Worm (Caenorhabditis elegans) whole organism, young adult: ENCODE results near the gene akap-1.

Source experiments
- C17E4.6 ChIP-seq: fragments of 200-800 bp; sonication (Bioruptor generic); IDR thresholded peaks from 2 replicates; pipeline ENCODE4 v1.3.6; 2022; ENCODE audit warnings: missing genetic modification reagents, missing genetic modification characterization, missing compliant biosample characterization
- F10E7.11 ChIP-seq: sonication (generic microtip); optimal IDR thresholded peaks from 2 replicates; lab custom pipeline; 2017; ENCODE audit warnings: mild to moderate bottlenecking, missing genetic modification characterization, moderate library complexity, missing compliant biosample characterization
- F23B12.7 ChIP-seq: sonication (generic microtip); optimal IDR thresholded peaks from 2 replicates; lab custom pipeline; 2017; ENCODE audit warnings: missing genetic modification characterization, mild to moderate bottlenecking, missing compliant biosample characterization, antibody characterized with exemption, moderate library complexity; ENCODE audit not compliant: insufficient read depth
- F52B5.7 ChIP-seq: sonication (generic microtip); optimal IDR thresholded peaks from 2 replicates; lab custom pipeline; 2016; ENCODE audit warnings: mild to moderate bottlenecking, missing genetic modification characterization, missing compliant biosample characterization
- K11D2.4 ChIP-seq: fragments of 200-800 bp; sonication (Bioruptor generic); IDR thresholded peaks from 2 replicates; pipeline ENCODE4 v1.3.6; 2022; ENCODE audit warnings: missing genetic modification reagents, missing genetic modification characterization, missing compliant biosample characterization
- Y56A3A.18 ChIP-seq: fragments of 200-800 bp; sonication (Bioruptor generic); IDR thresholded peaks from 2 replicates; pipeline ENCODE4 v1.3.6; 2022; ENCODE audit warnings: missing genetic modification reagents, missing genetic modification characterization, missing compliant biosample characterization
- Y67H2A.10 ChIP-seq: fragments of 200-800 bp; sonication (Bioruptor generic); conservative IDR thresholded peaks from 2 replicates; pipeline ENCODE4 v1.3.6; 2022; ENCODE audit warnings: missing genetic modification reagents, missing genetic modification characterization, missing compliant biosample characterization
- ZK185.1 ChIP-seq: sonication (generic microtip); optimal IDR thresholded peaks from 2 replicates; lab custom pipeline; 2016; ENCODE audit warnings: mild to moderate bottlenecking, missing genetic modification characterization, missing compliant biosample characterization; ENCODE audit not compliant: poor library complexity, severe bottlenecking
- ama-1 ChIP-seq, 3 experiments: fragments of 150-350 bp in 1 of 3; sonication (generic microtip) in 2 of 3; optimal IDR thresholded peaks; 2 replicates each; lab custom pipeline; 2014 to 2018; ENCODE audit warnings: missing biosample characterization in 2 of 3, missing genetic modification characterization in 2 of 3, missing genetic modification reagents in 2 of 3
- aptf-2 ChIP-seq: fragments of 200-800 bp; sonication (Bioruptor generic); conservative IDR thresholded peaks from 2 replicates; pipeline ENCODE4 v1.3.6; 2022; ENCODE audit warnings: missing genetic modification reagents, missing genetic modification characterization, missing compliant biosample characterization
- aptf-3 ChIP-seq: fragments of 200-800 bp; sonication (Bioruptor generic); IDR thresholded peaks from 2 replicates; pipeline ENCODE4 v1.3.6; 2022; ENCODE audit warnings: missing genetic modification characterization, missing compliant biosample characterization
- attf-3 ChIP-seq: fragments of 200-800 bp; sonication (Bioruptor generic); conservative IDR thresholded peaks from 2 replicates; pipeline ENCODE4 v1.3.6; 2022; ENCODE audit warnings: missing genetic modification reagents, missing genetic modification characterization, missing compliant biosample characterization
- ccch-3 ChIP-seq: fragments of 200-800 bp; sonication (Bioruptor generic); optimal IDR thresholded peaks from 2 replicates; lab custom pipeline; 2018; ENCODE audit warnings: mild to moderate bottlenecking, missing genetic modification characterization, missing compliant biosample characterization
- ceh-100 ChIP-seq: fragments of 200-800 bp; sonication (Bioruptor generic); IDR thresholded peaks from 2 replicates; pipeline ENCODE4 v1.3.6; 2022; ENCODE audit warnings: missing genetic modification reagents, missing genetic modification characterization, missing compliant biosample characterization
- ceh-27 ChIP-seq: fragments of 200-800 bp; sonication (Bioruptor generic); optimal IDR thresholded peaks from 2 replicates; lab custom pipeline; 2018; ENCODE audit warnings: mild to moderate bottlenecking, missing genetic modification characterization, moderate library complexity, missing compliant biosample characterization
- ceh-58 ChIP-seq: fragments of 200-800 bp; sonication (Bioruptor generic); IDR thresholded peaks from 2 replicates; pipeline ENCODE4 v1.3.6; 2022; ENCODE audit warnings: missing genetic modification characterization, missing compliant biosample characterization
- ceh-79 ChIP-seq: sonication (generic microtip); optimal IDR thresholded peaks from 2 replicates; lab custom pipeline; 2017; ENCODE audit warnings: mild to moderate bottlenecking, missing genetic modification characterization, missing compliant biosample characterization
- ceh-91 ChIP-seq: fragments of 200-800 bp; sonication (Bioruptor generic); IDR thresholded peaks from 2 replicates; pipeline ENCODE4 v1.3.6; 2022; ENCODE audit warnings: missing genetic modification reagents, missing genetic modification characterization, missing compliant biosample characterization
- chd-7 ChIP-seq: sonication (generic microtip); optimal IDR thresholded peaks from 2 replicates; lab custom pipeline; 2016; ENCODE audit warnings: mild to moderate bottlenecking, missing genetic modification characterization, moderate library complexity, missing compliant biosample characterization
- dox-1 ChIP-seq: fragments of 200-800 bp; sonication (Bioruptor generic); IDR thresholded peaks from 2 replicates; pipeline ENCODE4 v1.3.6; 2022; ENCODE audit warnings: missing genetic modification reagents, missing genetic modification characterization, missing compliant biosample characterization
- dpff-1 ChIP-seq: sonication (generic microtip); optimal IDR thresholded peaks from 2 replicates; lab custom pipeline; 2017; ENCODE audit warnings: mild to moderate bottlenecking, missing genetic modification characterization, missing compliant biosample characterization
- dpl-1 ChIP-seq: fragments of 150-350 bp; optimal IDR thresholded peaks from 2 replicates; lab custom pipeline; 2014; ENCODE audit warnings: missing biosample characterization, missing genetic modification reagents, missing genetic modification characterization
- ekl-4 ChIP-seq: fragments of 200-800 bp; sonication (Bioruptor generic); IDR thresholded peaks from 2 replicates; pipeline ENCODE4 v1.3.6; 2022; ENCODE audit warnings: missing genetic modification reagents, missing genetic modification characterization, missing compliant biosample characterization
- ets-4 ChIP-seq: fragments of 200-800 bp; sonication (Bioruptor generic); optimal IDR thresholded peaks from 2 replicates; lab custom pipeline; 2018; ENCODE audit warnings: mild to moderate bottlenecking, missing genetic modification characterization, missing compliant biosample characterization
- hlh-12 ChIP-seq: sonication (generic microtip); optimal IDR thresholded peaks from 2 replicates; lab custom pipeline; 2016; ENCODE audit warnings: missing genetic modification characterization, missing compliant biosample characterization
- let-526 ChIP-seq: fragments of 200-800 bp; sonication (Bioruptor generic); IDR thresholded peaks from 2 replicates; pipeline ENCODE4 v1.3.6; 2022; ENCODE audit warnings: missing genetic modification reagents, missing genetic modification characterization, missing compliant biosample characterization
- lir-1 ChIP-seq: fragments of 200-800 bp; sonication (Bioruptor generic); conservative IDR thresholded peaks from 2 replicates; pipeline ENCODE4 v1.3.6; 2022; ENCODE audit warnings: missing genetic modification reagents, missing genetic modification characterization, missing compliant biosample characterization
- madf-10 ChIP-seq: sonication (generic microtip); optimal IDR thresholded peaks from 2 replicates; lab custom pipeline; 2016; ENCODE audit warnings: mild to moderate bottlenecking, missing genetic modification characterization, missing compliant biosample characterization
- madf-3 ChIP-seq: fragments of 200-800 bp; sonication (Bioruptor generic); IDR thresholded peaks from 2 replicates; pipeline ENCODE4 v1.3.6; 2022; ENCODE audit warnings: missing genetic modification reagents, missing genetic modification characterization, missing compliant biosample characterization
- mcd-1 ChIP-seq: fragments of 200-800 bp; sonication (Bioruptor generic); IDR thresholded peaks from 2 replicates; pipeline ENCODE4 v1.3.6; 2022; ENCODE audit warnings: missing genetic modification reagents, missing genetic modification characterization, missing compliant biosample characterization
- nfyb-1 ChIP-seq: fragments of 200-800 bp; sonication (Bioruptor generic); IDR thresholded peaks from 2 replicates; pipeline ENCODE4 v1.3.6; 2022; ENCODE audit warnings: missing genetic modification reagents, missing genetic modification characterization, missing compliant biosample characterization
- nhr-90 ChIP-seq: sonication (generic microtip); optimal IDR thresholded peaks from 2 replicates; lab custom pipeline; 2016; ENCODE audit warnings: missing genotype, mild to moderate bottlenecking, missing genetic modification characterization, missing compliant biosample characterization
- pbrm-1 ChIP-seq: fragments of 200-800 bp; sonication (Bioruptor generic); IDR thresholded peaks from 2 replicates; pipeline ENCODE4 v1.3.6; 2022; ENCODE audit warnings: missing genetic modification reagents, missing genetic modification characterization, missing compliant biosample characterization
- pha-4 ChIP-seq: fragments of 150-350 bp; sonication (generic microtip); optimal IDR thresholded peaks from 2 replicates; lab custom pipeline; 2014; ENCODE audit warnings: missing biosample characterization, missing genetic modification reagents, missing genetic modification characterization
- rcor-1 ChIP-seq: fragments of 200-800 bp; sonication (Bioruptor generic); IDR thresholded peaks from 2 replicates; pipeline ENCODE4 v1.3.6; 2022; ENCODE audit warnings: missing genetic modification reagents, missing genetic modification characterization, missing compliant biosample characterization
- repo-1 ChIP-seq: sonication (generic microtip); optimal IDR thresholded peaks from 2 replicates; lab custom pipeline; 2017; ENCODE audit warnings: mild to moderate bottlenecking, missing genetic modification characterization, missing compliant biosample characterization
- sdz-38 ChIP-seq: sonication (generic microtip); optimal IDR thresholded peaks from 2 replicates; lab custom pipeline; 2016; ENCODE audit warnings: missing genotype, missing genetic modification characterization, missing compliant biosample characterization
- snpc-1.1 ChIP-seq: sonication (generic microtip); optimal IDR thresholded peaks from 2 replicates; lab custom pipeline; 2017; ENCODE audit warnings: missing genetic modification characterization, mild to moderate bottlenecking, missing compliant biosample characterization, antibody characterized with exemption, moderate library complexity, missing genotype, missing genetic modification reagents; ENCODE audit not compliant: insufficient read depth
- snpc-1.3 ChIP-seq: sonication (generic microtip); optimal IDR thresholded peaks from 2 replicates; lab custom pipeline; 2017; ENCODE audit warnings: missing genetic modification characterization, mild to moderate bottlenecking, missing compliant biosample characterization, antibody characterized with exemption, moderate library complexity, missing genotype, missing genetic modification reagents; ENCODE audit not compliant: insufficient read depth
- somi-1 ChIP-seq: fragments of 200-800 bp; sonication (Bioruptor generic); optimal IDR thresholded peaks from 2 replicates; lab custom pipeline; 2018; ENCODE audit warnings: mild to moderate bottlenecking, missing genetic modification characterization, missing compliant biosample characterization
- tlf-1 ChIP-seq: fragments of 200-800 bp; sonication (Bioruptor generic); optimal IDR thresholded peaks from 2 replicates; lab custom pipeline; 2018; ENCODE audit warnings: mild to moderate bottlenecking, missing genetic modification characterization, missing compliant biosample characterization
- unc-130 ChIP-seq: sonication (generic microtip); optimal IDR thresholded peaks from 2 replicates; lab custom pipeline; 2016; ENCODE audit warnings: missing genetic modification reagents, missing genetic modification characterization, missing compliant biosample characterization
- zfh-2 ChIP-seq: fragments of 200-800 bp; sonication (Bioruptor generic); conservative IDR thresholded peaks from 2 replicates; pipeline ENCODE4 v1.3.6; 2022; ENCODE audit warnings: missing genetic modification reagents, missing genetic modification characterization, missing compliant biosample characterization
- zim-3 ChIP-seq: sonication (generic microtip); optimal IDR thresholded peaks from 2 replicates; lab custom pipeline; 2017; ENCODE audit warnings: mild to moderate bottlenecking, missing genetic modification characterization, moderate library complexity, missing compliant biosample characterization
- ztf-22 ChIP-seq: fragments of 200-800 bp; sonication (Bioruptor generic); optimal IDR thresholded peaks from 2 replicates; lab custom pipeline; 2018; ENCODE audit warnings: mild to moderate bottlenecking, missing genetic modification characterization, moderate library complexity, missing compliant biosample characterization
- ztf-28 ChIP-seq: fragments of 200-800 bp; sonication (Bioruptor generic); IDR thresholded peaks from 2 replicates; pipeline ENCODE4 v1.3.6; 2022; ENCODE audit warnings: missing genetic modification reagents, missing genetic modification characterization, missing compliant biosample characterization
- ztf-3 ChIP-seq: fragments of 200-800 bp; sonication (Bioruptor generic); optimal IDR thresholded peaks from 2 replicates; lab custom pipeline; 2018; ENCODE audit warnings: mild to moderate bottlenecking, missing genetic modification characterization, missing compliant biosample characterization

Gene akap-1

DNA sequence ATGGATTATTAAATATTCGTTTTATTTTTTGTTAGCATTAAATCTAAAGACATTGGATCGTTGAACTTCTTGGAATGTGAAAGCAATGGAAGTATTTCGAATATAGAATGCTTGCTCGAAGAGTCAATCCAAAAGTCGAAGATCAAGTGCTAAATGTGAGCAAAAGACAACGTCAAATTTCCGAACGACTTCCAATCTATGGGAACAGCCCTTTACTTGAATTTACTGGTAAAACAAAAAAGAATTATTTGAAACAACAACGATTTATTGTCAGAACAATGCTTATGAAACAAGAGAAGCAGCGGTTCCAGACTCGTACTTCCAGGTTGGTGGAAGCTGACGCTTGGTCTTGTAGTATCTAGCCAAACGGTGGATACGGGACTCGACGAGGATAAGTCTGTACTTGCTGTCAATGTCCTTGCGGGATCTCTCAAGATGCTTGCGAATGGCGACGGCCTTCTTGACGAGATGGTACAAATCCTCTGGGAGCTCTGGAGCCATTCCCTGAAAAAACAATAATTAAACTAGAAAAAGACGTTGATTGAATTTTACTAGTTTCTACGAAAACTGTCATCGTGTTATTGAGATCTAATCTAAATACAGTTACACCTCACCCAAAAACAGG, 20.8 kb downstream of the akap-1 start:
- TF ChIP-seq F52B5.7 (peak; percentile 43), dpff-1 (tag; lab: Kevin White, UChicago) (no peak), Y56A3A.18 (peak; percentile 91), ztf-28 (GFP tag; lab: Robert Waterston, UW) (no peak; the same call in 1 of the 2 replicates), ztf-3 (GFP tag; lab: Kevin White, UChicago) (no peak), ceh-27 (GFP tag; lab: Kevin White, UChicago) (no peak), F10E7.11 (no peak), unc-130 (GFP tag; lab: Kevin White, UChicago) (peak; percentile 82), ztf-22 (GFP tag; lab: Kevin White, UChicago) (no peak), C17E4.6 (peak; percentile 44; the same call in 1 of the 2 replicates), madf-10 (tag; lab: Kevin White, UChicago) (no peak), ceh-100 (GFP tag; lab: Robert Waterston, UW) (peak; percentile 36; the same call in 1 of the 2 replicates), tlf-1 (GFP tag; lab: Kevin White, UChicago) (peak; percentile 88), nhr-90 (tag; lab: Kevin White, UChicago) (peak; percentile 46), nfyb-1 (peak; percentile 86), aptf-3 (GFP tag; lab: Robert Waterston, UW) (no peak), ekl-4 (peak; percentile 85), F23B12.7 (peak; percentile 62), ceh-91 (GFP tag; lab: Robert Waterston, UW) (0 out of 2 replicates have a peak, but pooled peaks have one; percentile 20), zim-3 (tag; lab: Kevin White, UChicago) (peak; percentile 29), Y67H2A.10 (GFP tag; lab: Robert Waterston, UW) (no peak), sdz-38 (tag; lab: Kevin White, UChicago) (no peak), lir-1 (no peak), pha-4 (tag; lab: Kevin White, UChicago) (no peak), chd-7 (tag; lab: Kevin White, UChicago) (peak; percentile 16), repo-1 (tag; lab: Kevin White, UChicago) (peak; percentile 74), ceh-79 (tag; lab: Kevin White, UChicago) (peak; percentile 36), ama-1 (optimal IDR thresholded peaks at IDR 0.05; lab: Kevin White, UChicago) (no peak), ama-1 (GFP tag; optimal IDR thresholded peaks at IDR 0.05; lab: Kevin White, UChicago) (peak in 1 of 2 experiments; percentile 82), snpc-1.3 (peak; percentile 32), attf-3 (GFP tag; lab: Robert Waterston, UW) (0 out of 2 replicates have a peak, but pooled peaks have one; percentile 18), madf-3 (GFP tag; lab: Robert Waterston, UW) (peak; percentile 63), ceh-58 (no peak), pbrm-1 (GFP tag; lab: Robert Waterston, UW) (peak; percentile 57; the same call in 1 of the 2 replicates), mcd-1 (GFP tag; lab: Robert Waterston, UW) (peak; percentile 45), K11D2.4 (GFP tag; lab: Robert Waterston, UW) (0 out of 2 replicates have a peak, but pooled peaks have one; percentile 36), somi-1 (GFP tag; lab: Kevin White, UChicago) (peak; percentile 38), zfh-2 (GFP tag; lab: Robert Waterston, UW) (no peak; the same call in 1 of the 2 replicates), hlh-12 (tag; lab: Kevin White, UChicago) (no peak), ccch-3 (GFP tag; lab: Kevin White, UChicago) (no peak), ets-4 (GFP tag; lab: Kevin White, UChicago) (no peak), let-526 (GFP tag; lab: Robert Waterston, UW) (no peak), ZK185.1 (tag; lab: Kevin White, UChicago) (peak; percentile 53), snpc-1.1 (tag; lab: Kevin White, UChicago) (peak; percentile 67), dpl-1 (no peak), aptf-2 (GFP tag; lab: Robert Waterston, UW) (no peak), dox-1 (GFP tag; lab: Robert Waterston, UW) (peak; percentile 82), rcor-1 (GFP tag; lab: Robert Waterston, UW) (peak; percentile 53; the same call in 1 of the 2 replicates)
